Worm (Caenorhabditis elegans) whole organism, L3 larva: ENCODE measurements around the gene EEED8.15.

Experiments used
- aly-2 ChIP-seq: fragments of 150-350 bp; optimal IDR thresholded peaks from 2 replicates; lab custom pipeline; 2014; ENCODE audit warnings: missing biosample characterization, missing genetic modification characterization
- ama-1 ChIP-seq: fragments of 150-350 bp; optimal IDR thresholded peaks from 2 replicates; lab custom pipeline; 2018
- elt-3 ChIP-seq, 3 experiments: fragments of 150-350 bp in 1 of 3; sonication (generic microtip) in 2 of 3; optimal IDR thresholded peaks; 2 replicates in 2 of 3; 4 replicates in 1 of 3; lab custom pipeline; 2014 to 2017; ENCODE audit warnings: missing biosample characterization in 3 of 3, missing genetic modification characterization in 3 of 3
- nhr-237 ChIP-seq: fragments of 150-350 bp; optimal IDR thresholded peaks from 2 replicates; lab custom pipeline; 2014; ENCODE audit warnings: missing biosample characterization, missing genetic modification characterization
- nhr-76 ChIP-seq: fragments of 150-350 bp; sonication (generic microtip); optimal IDR thresholded peaks from 5 replicates; lab custom pipeline; 2014; ENCODE audit warnings: missing biosample characterization, missing genetic modification characterization
- nhr-77 ChIP-seq: fragments of 150-350 bp; optimal IDR thresholded peaks from 2 replicates; lab custom pipeline; 2014; ENCODE audit warnings: missing biosample characterization, missing genetic modification characterization
- pha-4 ChIP-seq: fragments of 150-350 bp; optimal IDR thresholded peaks from 2 replicates; lab custom pipeline; 2014; ENCODE audit warnings: missing biosample characterization, missing genetic modification reagents, missing genetic modification characterization
- skn-1 ChIP-seq: fragments of 150-350 bp; optimal IDR thresholded peaks from 2 replicates; lab custom pipeline; 2014; ENCODE audit warnings: missing biosample characterization, missing genetic modification characterization
- snpc-4 ChIP-seq: fragments of 150-350 bp; optimal IDR thresholded peaks from 2 replicates; lab custom pipeline; 2014; ENCODE audit warnings: missing biosample characterization, missing genetic modification characterization

DNA sequence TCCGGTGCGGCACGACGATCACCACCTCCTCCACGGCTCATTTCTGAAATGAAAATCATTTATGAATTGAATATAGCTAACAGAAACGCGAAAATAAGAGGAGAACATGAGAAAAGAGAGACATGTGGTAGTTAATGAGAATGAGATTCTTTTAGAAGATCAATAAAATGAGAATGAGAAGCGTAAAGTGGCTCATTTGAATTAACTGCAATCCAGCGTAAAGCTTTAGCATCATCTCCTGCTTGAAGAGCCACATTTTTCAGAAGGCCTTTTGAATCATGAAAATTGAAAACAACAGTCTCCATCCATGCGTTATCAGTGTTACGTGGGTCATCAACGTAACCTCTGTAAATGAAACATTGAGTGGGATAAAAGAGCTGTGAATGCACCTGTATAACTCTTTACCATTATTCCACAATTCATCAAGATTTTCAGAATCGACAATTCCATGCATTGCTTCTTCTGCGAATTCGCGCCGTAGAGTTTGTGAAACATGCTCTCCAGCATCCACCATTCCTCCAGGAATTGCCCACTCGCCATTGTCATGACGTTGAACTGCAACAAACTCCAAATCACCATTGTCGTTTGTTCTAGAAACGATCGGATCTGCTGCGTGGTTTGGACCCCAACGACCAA is 30.1 kb upstream of the EEED8.15 start, which contains the start of gene rsp-4:
- TF ChIP-seq nhr-237 (no peak), ama-1 (no peak), elt-3 (tag; optimal IDR thresholded peaks at IDR 0.05; lab: Kevin White, UChicago) (no peak), snpc-4 (tag; lab: Kevin White, UChicago) (no peak), nhr-77 (tag; lab: Kevin White, UChicago) (no peak), pha-4 (no peak), aly-2 (tag; lab: Kevin White, UChicago) (no peak), skn-1 (tag; lab: Kevin White, UChicago) (no peak), nhr-76 (tag; lab: Kevin White, UChicago) (no peak)
